Worm (Caenorhabditis elegans) whole organism, L4 larva: ENCODE measurements around the gene rabr-2.

ENCODE experiments used
- D1046.2 ChIP-seq: fragments of 200-800 bp; sonication (Bioruptor generic); IDR thresholded peaks from 2 replicates; pipeline ENCODE4 v1.3.6; 2022; ENCODE audit warnings: missing genetic modification characterization, missing compliant biosample characterization
- F37D6.2 ChIP-seq: sonication (generic microtip); optimal IDR thresholded peaks from 2 replicates; lab custom pipeline; 2016; ENCODE audit warnings: mild to moderate bottlenecking, missing genetic modification characterization, missing compliant biosample characterization
- R02D3.7 ChIP-seq: fragments of 150-350 bp; sonication (generic microtip); optimal IDR thresholded peaks from 3 replicates; lab custom pipeline; 2014; ENCODE audit warnings: missing biosample characterization, missing genetic modification characterization
- Y105C5A.15 ChIP-seq: fragments of 200-800 bp; sonication (Bioruptor generic); IDR thresholded peaks from 2 replicates; pipeline ENCODE4 v1.3.6; 2022; ENCODE audit warnings: missing genetic modification characterization, missing compliant biosample characterization
- Y5F2A.4 ChIP-seq: fragments of 200-800 bp; sonication (Bioruptor generic); optimal IDR thresholded peaks from 2 replicates; lab custom pipeline; 2018; ENCODE audit warnings: mild to moderate bottlenecking, missing genetic modification characterization, missing compliant biosample characterization
- ZK337.2 ChIP-seq: fragments of 200-800 bp; sonication (Bioruptor generic); IDR thresholded peaks from 2 replicates; pipeline ENCODE4 v1.3.6; 2022; ENCODE audit warnings: missing genetic modification reagents, missing genetic modification characterization, missing compliant biosample characterization
- ZK546.5 ChIP-seq, 2 experiments: sonication (generic microtip); optimal IDR thresholded peaks; 2 replicates each; lab custom pipeline; 2017; ENCODE audit warnings: missing biosample characterization in 2 of 2, missing genetic modification characterization in 2 of 2
- aha-1 ChIP-seq: fragments of 150-350 bp; peaks from one replicate; lab custom pipeline; 2014; ENCODE audit warnings: missing biosample characterization, missing genetic modification characterization
- aly-2 ChIP-seq: sonication (generic microtip); optimal IDR thresholded peaks from 2 replicates; lab custom pipeline; 2018; ENCODE audit warnings: missing biosample characterization, missing genetic modification characterization
- ceh-62 ChIP-seq: sonication (generic microtip); optimal IDR thresholded peaks from 2 replicates; lab custom pipeline; 2017; ENCODE audit warnings: missing biosample characterization, missing genetic modification characterization
- ceh-82 ChIP-seq: sonication (generic microtip); optimal IDR thresholded peaks from 2 replicates; lab custom pipeline; 2017; ENCODE audit warnings: missing biosample characterization, missing genetic modification characterization
- ces-1 ChIP-seq: fragments of 150-350 bp; sonication (generic microtip); optimal IDR thresholded peaks from 4 replicates; lab custom pipeline; 2014; ENCODE audit warnings: missing biosample characterization, missing genetic modification reagents, missing genetic modification characterization
- daf-16 ChIP-seq, 3 experiments: sonication (generic microtip); optimal IDR thresholded peaks; 2 replicates each; lab custom pipeline; 2016 to 2017; ENCODE audit warnings: missing genetic modification characterization in 3 of 3, missing genetic modification reagents in 3 of 3, mild to moderate bottlenecking in 2 of 3, missing compliant biosample characterization in 2 of 3, missing biosample characterization in 1 of 3, moderate library complexity in 1 of 3
- daf-19 ChIP-seq: fragments of 200-800 bp; sonication (Bioruptor generic); conservative IDR thresholded peaks from 2 replicates; pipeline ENCODE4 v1.3.6; 2022; ENCODE audit warnings: missing genetic modification characterization, missing compliant biosample characterization
- daf-8 ChIP-seq: fragments of 200-800 bp; sonication (Bioruptor generic); IDR thresholded peaks from 2 replicates; pipeline ENCODE4 v1.3.6; 2022; ENCODE audit warnings: missing genetic modification characterization, missing compliant biosample characterization
- dmd-6 ChIP-seq: fragments of 200-800 bp; sonication (Bioruptor generic); IDR thresholded peaks from 2 replicates; pipeline ENCODE4 v1.3.6; 2022; ENCODE audit warnings: missing genetic modification reagents, missing genetic modification characterization, missing compliant biosample characterization
- dmd-8 ChIP-seq: fragments of 200-800 bp; sonication (Bioruptor generic); IDR thresholded peaks from 2 replicates; pipeline ENCODE4 v1.3.6; 2022; ENCODE audit warnings: missing genetic modification characterization, missing compliant biosample characterization
- dmd-9 ChIP-seq: fragments of 200-800 bp; sonication (Bioruptor generic); IDR thresholded peaks from 2 replicates; pipeline ENCODE4 v1.3.6; 2022; ENCODE audit warnings: missing genetic modification reagents, missing genetic modification characterization, missing compliant biosample characterization
- dve-1 ChIP-seq: sonication (generic microtip); optimal IDR thresholded peaks from 2 replicates; lab custom pipeline; 2017; ENCODE audit warnings: antibody characterized with exemption, mild to moderate bottlenecking, missing genetic modification characterization, missing compliant biosample characterization; ENCODE audit not compliant: insufficient read depth
- egl-27 ChIP-seq: sonication (generic microtip); optimal IDR thresholded peaks from 3 replicates; lab custom pipeline; 2017; ENCODE audit warnings: missing biosample characterization, missing genetic modification reagents, missing genetic modification characterization
- egl-43 ChIP-seq: fragments of 200-800 bp; sonication (Bioruptor generic); IDR thresholded peaks from 2 replicates; pipeline ENCODE4 v1.3.6; 2022; ENCODE audit warnings: missing genetic modification reagents, missing genetic modification characterization, missing compliant biosample characterization
- gei-8 ChIP-seq: fragments of 200-800 bp; sonication (Bioruptor generic); optimal IDR thresholded peaks from 2 replicates; lab custom pipeline; 2018; ENCODE audit warnings: mild to moderate bottlenecking, missing genetic modification characterization, missing compliant biosample characterization
- hlh-11 ChIP-seq: fragments of 200-800 bp; sonication (Bioruptor generic); optimal IDR thresholded peaks from 2 replicates; lab custom pipeline; 2018; ENCODE audit warnings: mild to moderate bottlenecking, missing genetic modification characterization, missing compliant biosample characterization
- lim-7 ChIP-seq: fragments of 200-800 bp; sonication (Bioruptor generic); IDR thresholded peaks from 2 replicates; pipeline ENCODE4 v1.3.6; 2022; ENCODE audit warnings: missing genetic modification characterization, missing compliant biosample characterization
- lin-1 ChIP-seq: fragments of 200-800 bp; sonication (Bioruptor generic); IDR thresholded peaks from 2 replicates; pipeline ENCODE4 v1.3.6; 2022; ENCODE audit warnings: missing genetic modification reagents, missing genetic modification characterization, missing compliant biosample characterization
- lin-15B ChIP-seq: fragments of 150-350 bp; sonication (generic microtip); optimal IDR thresholded peaks from 3 replicates; lab custom pipeline; 2014; ENCODE audit warnings: missing biosample characterization, missing genetic modification characterization
- lin-29 ChIP-seq: fragments of 200-800 bp; sonication (Bioruptor generic); IDR thresholded peaks from 2 replicates; pipeline ENCODE4 v1.3.6; 2022; ENCODE audit warnings: missing genetic modification reagents, missing genetic modification characterization, missing compliant biosample characterization
- madf-5 ChIP-seq, 2 experiments: fragments of 200-800 bp; sonication (Bioruptor generic); IDR thresholded peaks; 2 replicates each; pipeline ENCODE4 v1.3.6; 2022; ENCODE audit warnings: missing compliant biosample characterization in 2 of 2, missing genetic modification characterization in 2 of 2
- mdt-29 ChIP-seq: fragments of 200-800 bp; sonication (Bioruptor generic); IDR thresholded peaks from 2 replicates; pipeline ENCODE4 v1.3.6; 2022; ENCODE audit warnings: missing genetic modification reagents, missing genetic modification characterization, missing compliant biosample characterization
- mep-1 ChIP-seq: fragments of 150-350 bp; sonication (generic microtip); optimal IDR thresholded peaks from 3 replicates; lab custom pipeline; 2014; ENCODE audit warnings: missing biosample characterization, missing genetic modification characterization
- nhr-102 ChIP-seq: sonication (generic microtip); optimal IDR thresholded peaks from 2 replicates; lab custom pipeline; 2016; ENCODE audit warnings: mild to moderate bottlenecking, missing genetic modification characterization, moderate library complexity, missing compliant biosample characterization
- nhr-11 ChIP-seq: fragments of 150-350 bp; optimal IDR thresholded peaks from 2 replicates; lab custom pipeline; 2014; ENCODE audit warnings: missing biosample characterization, missing genetic modification characterization
- nhr-25 ChIP-seq: sonication (generic microtip); optimal IDR thresholded peaks from 2 replicates; lab custom pipeline; 2017; ENCODE audit warnings: missing genetic modification characterization, mild to moderate bottlenecking, missing compliant biosample characterization, antibody characterized with exemption, moderate library complexity, borderline replicate concordance; ENCODE audit not compliant: insufficient read depth
- nhr-77 ChIP-seq: fragments of 150-350 bp; optimal IDR thresholded peaks from 2 replicates; lab custom pipeline; 2014; ENCODE audit warnings: missing biosample characterization, missing genetic modification characterization
- php-3 ChIP-seq: fragments of 200-800 bp; sonication (Bioruptor generic); IDR thresholded peaks from 2 replicates; pipeline ENCODE4 v1.3.6; 2022; ENCODE audit warnings: missing genetic modification reagents, missing genetic modification characterization, missing compliant biosample characterization
- pqm-1 ChIP-seq: sonication (generic microtip); optimal IDR thresholded peaks from 2 replicates; lab custom pipeline; 2017; ENCODE audit warnings: missing biosample characterization, missing genetic modification characterization
- rbr-2 ChIP-seq: sonication (generic microtip); optimal IDR thresholded peaks from 2 replicates; lab custom pipeline; 2016; ENCODE audit warnings: missing genotype, missing genetic modification characterization, missing compliant biosample characterization
- set-16 ChIP-seq: fragments of 200-800 bp; sonication (Bioruptor generic); IDR thresholded peaks from 2 replicates; pipeline ENCODE4 v1.3.6; 2022; ENCODE audit warnings: missing genetic modification reagents, missing genetic modification characterization, missing compliant biosample characterization
- snpc-1.2 ChIP-seq: fragments of 200-800 bp; sonication (Bioruptor generic); IDR thresholded peaks from 2 replicates; pipeline ENCODE4 v1.3.6; 2022; ENCODE audit warnings: missing genetic modification reagents, missing genetic modification characterization, missing compliant biosample characterization
- snpc-4 ChIP-seq: fragments of 150-350 bp; optimal IDR thresholded peaks from 2 replicates; lab custom pipeline; 2014; ENCODE audit warnings: missing biosample characterization, missing genetic modification characterization
- spr-3 ChIP-seq: fragments of 200-800 bp; sonication (Bioruptor generic); optimal IDR thresholded peaks from 2 replicates; lab custom pipeline; 2018; ENCODE audit warnings: mild to moderate bottlenecking, missing genetic modification characterization, missing compliant biosample characterization
- tag-97 ChIP-seq: fragments of 200-800 bp; sonication (Bioruptor generic); IDR thresholded peaks from 2 replicates; pipeline ENCODE4 v1.3.6; 2022; ENCODE audit warnings: missing genetic modification characterization, missing compliant biosample characterization
- unc-130 ChIP-seq: sonication (generic microtip); optimal IDR thresholded peaks from 2 replicates; lab custom pipeline; 2016; ENCODE audit warnings: missing genetic modification reagents, missing genetic modification characterization, missing compliant biosample characterization
- unc-62 ChIP-seq, 3 experiments: fragments of 150-350 bp in 1 of 3; sonication (generic microtip); optimal IDR thresholded peaks in 2 of 3; peaks in 1 of 3; 1 replicate in 1 of 3; 2 replicates in 2 of 3; lab custom pipeline; 2014 to 2017; ENCODE audit warnings: missing biosample characterization in 3 of 3, missing genetic modification characterization in 3 of 3, missing genetic modification reagents in 3 of 3, missing genotype in 1 of 3
- ztf-11 ChIP-seq: fragments of 150-350 bp; optimal IDR thresholded peaks from 2 replicates; lab custom pipeline; 2014; ENCODE audit warnings: missing biosample characterization, missing genetic modification characterization
- ztf-7 ChIP-seq: fragments of 150-350 bp; optimal IDR thresholded peaks from 2 replicates; lab custom pipeline; 2014; ENCODE audit warnings: missing biosample characterization, missing genetic modification characterization

Gene rabr-2

ce11 chrIV:17467325-17467724, 15.8 kb downstream of the rabr-2 start, which contains the start of gene elo-2 (continued):
- TF ChIP-seq ces-1 (no peak), gei-8 (GFP tag; lab: Kevin White, UChicago) (no peak), unc-62 (GFP tag; optimal IDR thresholded peaks at IDR 0.05 in 1 of 2; lab: Kevin White, UChicago) (no peak), unc-62 (tag; optimal IDR thresholded peaks at IDR 0.05; lab: Kevin White, UChicago) (no peak), dmd-8 (GFP tag; lab: Robert Waterston, UW) (no peak), dve-1 (peak; percentile 65), pqm-1 (tag; lab: Kevin White, UChicago) (peak; percentile 24), nhr-77 (peak; percentile 7), aha-1 (peak; percentile 91), lin-15B (tag; lab: Kevin White, UChicago) (no peak), mep-1 (tag; lab: Kevin White, UChicago) (no peak), tag-97 (GFP tag; lab: Robert Waterston, UW) (no peak), ZK337.2 (GFP tag; lab: Robert Waterston, UW) (no peak), ceh-82 (no peak), lim-7 (GFP tag; lab: Robert Waterston, UW) (no peak), mdt-29 (GFP tag; lab: Robert Waterston, UW) (no peak), lin-1 (GFP tag; lab: Robert Waterston, UW) (no peak), nhr-11 (tag; lab: Kevin White, UChicago) (no peak), ZK546.5 (tag; optimal IDR thresholded peaks at IDR 0.05; lab: Kevin White, UChicago) (no peak), php-3 (GFP tag; lab: Robert Waterston, UW) (peak; percentile 65; the same call in 1 of the 2 replicates)

ce11 chrIV:17465886-17466285, 17.2 kb downstream of the rabr-2 start, which contains the start of gene F11E6.6:
TSS of gene F11E6.6 (minus strand) at chrIV:17465986.
- TF ChIP-seq dmd-9 (GFP tag; lab: Robert Waterston, UW) (no peak), ztf-7 (tag; lab: Kevin White, UChicago) (no peak), dmd-6 (0 out of 2 replicates have a peak, but pooled peaks have one; percentile 8), pqm-1 (tag; lab: Kevin White, UChicago) (peak; percentile 46), aly-2 (no peak), nhr-77 (peak; percentile 23), daf-16 (GFP tag; optimal IDR thresholded peaks at IDR 0.05; lab: Kevin White, UChicago) (no peak), daf-16 (tag; optimal IDR thresholded peaks at IDR 0.05; lab: Kevin White, UChicago) (peak; percentile 23), D1046.2 (GFP tag; lab: Robert Waterston, UW) (no peak), nhr-25 (tag; lab: Kevin White, UChicago) (no peak)

ce11 chrIV:17463108-17463608, 20.0 kb downstream of the rabr-2 start, which contains the start of gene F11E6.10:
TSS of gene F11E6.10 (minus strand) at chrIV:17463158.
- no peak for TF ChIP-seq rbr-2
- TF ChIP-seq nhr-25 (tag; lab: Kevin White, UChicago): no peak
- no peak for TF ChIP-seq ztf-11 (tag; lab: Kevin White, UChicago)
- TF ChIP-seq nhr-102: no peak
- TF ChIP-seq spr-3: no peak

ce11 chrIV:17461222-17461707, 21.9 kb downstream of the rabr-2 start, which contains the start of gene rif-1.1:
TSS of gene rif-1.1 (minus strand) at chrIV:17461272.
- TF ChIP-seq hlh-11: peak; percentile 37
- no peak for TF ChIP-seq egl-27 (tag; lab: Kevin White, UChicago)
- TF ChIP-seq daf-19: no peak
- TF ChIP-seq Y105C5A.15: no peak
- TF ChIP-seq set-16 (GFP tag; lab: Robert Waterston, UW): no peak
- no peak for TF ChIP-seq ceh-62 (tag; lab: Kevin White, UChicago)
- no peak for TF ChIP-seq lin-29 (GFP tag; lab: Robert Waterston, UW)
- TF ChIP-seq snpc-4: no peak
- TF ChIP-seq unc-130: peak; percentile 47
- TF ChIP-seq egl-43: no peak
- no peak for TF ChIP-seq daf-8 (GFP tag; lab: Robert Waterston, UW)
- TF ChIP-seq ces-1: no peak
- TF ChIP-seq R02D3.7 (tag; lab: Kevin White, UChicago): no peak
- TF ChIP-seq Y5F2A.4: no peak
- TF ChIP-seq F37D6.2 (tag; lab: Kevin White, UChicago): no peak
- TF ChIP-seq snpc-1.2 (GFP tag; lab: Robert Waterston, UW): peak; percentile 76
- no peak for TF ChIP-seq madf-5 (GFP tag; IDR thresholded peaks at IDR 0.05; lab: Robert Waterston, UW)
